Fruit fly (Drosophila melanogaster) whole organism, embryonic: ENCODE measurements around the gene Lsm12a.

ENCODE experiments used
- CG1024 ChIP-seq: fragments of 200-800 bp; sonication (Bioruptor generic); IDR thresholded peaks from 2 replicates; pipeline ENCODE4 v1.3.6; 2022; ENCODE audit warnings: missing biosample characterization, missing genetic modification characterization
- CG10654 ChIP-seq: fragments of 200-800 bp; sonication (Bioruptor generic); optimal IDR thresholded peaks from 2 replicates; lab custom pipeline; 2016; ENCODE audit warnings: missing biosample characterization, missing genetic modification characterization
- CG13775 ChIP-seq: fragments of 200-800 bp; sonication (Bioruptor generic); optimal IDR thresholded peaks from 3 replicates; lab custom pipeline; 2017; ENCODE audit warnings: missing biosample characterization, mild to moderate bottlenecking, missing genetic modification characterization
- CG1603 ChIP-seq: fragments of 200-800 bp; sonication (Bioruptor generic); optimal IDR thresholded peaks from 2 replicates; lab custom pipeline; 2019; ENCODE audit warnings: missing biosample characterization, mild to moderate bottlenecking, missing genetic modification characterization, moderate library complexity
- CG17328 ChIP-seq: fragments of 200-800 bp; sonication (Bioruptor generic); IDR thresholded peaks from 2 replicates; pipeline ENCODE4 v1.3.6; 2022; ENCODE audit warnings: missing biosample characterization, missing genetic modification characterization
- CG1792 ChIP-seq: fragments of 200-800 bp; sonication (Bioruptor generic); optimal IDR thresholded peaks from 2 replicates; lab custom pipeline; 2016; ENCODE audit warnings: missing biosample characterization, missing genetic modification characterization
- CG18011 ChIP-seq: fragments of 200-800 bp; sonication (Bioruptor generic); optimal IDR thresholded peaks from 2 replicates; lab custom pipeline; 2017; ENCODE audit warnings: missing biosample characterization, missing genetic modification characterization, mild to moderate bottlenecking, moderate library complexity, missing genotype
- CG18764 ChIP-seq: fragments of 200-800 bp; sonication (Bioruptor generic); optimal IDR thresholded peaks from 3 replicates; lab custom pipeline; 2016; ENCODE audit warnings: missing biosample characterization, missing genetic modification characterization
- CG2120 ChIP-seq: fragments of 200-800 bp; sonication (Bioruptor generic); optimal IDR thresholded peaks from 3 replicates; lab custom pipeline; 2016; ENCODE audit warnings: missing biosample characterization, missing genetic modification characterization
- CG2712 ChIP-seq: fragments of 200-800 bp; optimal IDR thresholded peaks from 3 replicates; lab custom pipeline; 2019; ENCODE audit warnings: missing biosample characterization, mild to moderate bottlenecking, missing genetic modification characterization, moderate library complexity
- CG2875 ChIP-seq: fragments of 200-800 bp; sonication (Bioruptor generic); optimal IDR thresholded peaks from 2 replicates; lab custom pipeline; 2017; ENCODE audit warnings: missing biosample characterization, mild to moderate bottlenecking, missing genetic modification characterization, missing genetic modification reagents
- CG3065 ChIP-seq: fragments of 200-800 bp; sonication (Bioruptor generic); optimal IDR thresholded peaks from 2 replicates; lab custom pipeline; 2016; ENCODE audit warnings: missing biosample characterization, missing genetic modification characterization
- CG33213 ChIP-seq: fragments of 200-800 bp; sonication (Bioruptor generic); optimal IDR thresholded peaks from 3 replicates; lab custom pipeline; 2016; ENCODE audit warnings: missing biosample characterization, missing genetic modification characterization
- CG34376 ChIP-seq: fragments of 200-800 bp; sonication (Bioruptor generic); optimal IDR thresholded peaks from 2 replicates; lab custom pipeline; 2018; ENCODE audit warnings: missing biosample characterization, mild to moderate bottlenecking, missing genetic modification characterization
- CG4404 ChIP-seq: fragments of 200-800 bp; sonication (Bioruptor generic); IDR thresholded peaks from 2 replicates; pipeline ENCODE4 v1.3.6; 2022; ENCODE audit warnings: missing biosample characterization, missing genetic modification characterization
- CG5180 ChIP-seq: fragments of 200-800 bp; sonication (Bioruptor generic); optimal IDR thresholded peaks from 3 replicates; lab custom pipeline; 2017; ENCODE audit warnings: missing biosample characterization, missing genetic modification characterization, mild to moderate bottlenecking, moderate library complexity, missing genetic modification reagents
- CG8924 ChIP-seq: fragments of 200-800 bp; optimal IDR thresholded peaks from 3 replicates; lab custom pipeline; 2019; ENCODE audit warnings: missing biosample characterization, mild to moderate bottlenecking, missing genetic modification characterization, moderate library complexity
- CHES-1-like ChIP-seq: fragments of 200-800 bp; sonication (Bioruptor generic); optimal IDR thresholded peaks from 2 replicates; lab custom pipeline; 2016; ENCODE audit warnings: missing biosample characterization, missing genetic modification characterization
- Ets97D ChIP-seq: fragments of 200-800 bp; sonication (Bioruptor generic); optimal IDR thresholded peaks from 3 replicates; lab custom pipeline; 2016; ENCODE audit warnings: missing biosample characterization, missing genetic modification characterization
- Fer1 ChIP-seq: fragments of 200-800 bp; sonication (Bioruptor generic); optimal IDR thresholded peaks from 2 replicates; lab custom pipeline; 2017; ENCODE audit warnings: missing biosample characterization, mild to moderate bottlenecking, missing genetic modification characterization
- H2.0 ChIP-seq: fragments of 200-800 bp; sonication (Bioruptor generic); IDR thresholded peaks from 2 replicates; pipeline ENCODE4 v1.3.6; 2022; ENCODE audit warnings: missing biosample characterization, missing genetic modification characterization
- HHEX ChIP-seq: fragments of 200-800 bp; sonication (Bioruptor generic); optimal IDR thresholded peaks from 3 replicates; lab custom pipeline; 2017; ENCODE audit warnings: missing biosample characterization, mild to moderate bottlenecking, missing genetic modification characterization, missing genetic modification reagents
- HLHmδ ChIP-seq: fragments of 200-800 bp; sonication (Bioruptor generic); optimal IDR thresholded peaks from 2 replicates; lab custom pipeline; 2018; ENCODE audit warnings: missing biosample characterization, mild to moderate bottlenecking, missing genetic modification characterization, moderate library complexity
- Hand ChIP-seq: fragments of 200-800 bp; sonication (Bioruptor generic); optimal IDR thresholded peaks from 2 replicates; lab custom pipeline; 2017; ENCODE audit warnings: mild to moderate bottlenecking, missing biosample characterization, missing genetic modification reagents, missing genetic modification characterization
- Hey ChIP-seq: fragments of 200-800 bp; sonication (Bioruptor generic); optimal IDR thresholded peaks from 3 replicates; lab custom pipeline; 2018; ENCODE audit warnings: missing biosample characterization, mild to moderate bottlenecking, missing genetic modification characterization
- HmgD ChIP-seq: fragments of 200-800 bp; sonication (Bioruptor generic); optimal IDR thresholded peaks from 3 replicates; lab custom pipeline; 2016; ENCODE audit warnings: missing biosample characterization, missing genetic modification characterization
- MESR4 ChIP-seq: fragments of 200-800 bp; sonication (Bioruptor generic); optimal IDR thresholded peaks from 2 replicates; lab custom pipeline; 2018; ENCODE audit warnings: missing biosample characterization, mild to moderate bottlenecking, missing genetic modification characterization, moderate library complexity
- Med ChIP-seq: fragments of 200-800 bp; sonication (Bioruptor generic); peaks from one replicate; lab custom pipeline; 2016; ENCODE audit warnings: missing biosample characterization, missing genetic modification characterization, mild to moderate bottlenecking, inconsistent platforms, moderate library complexity
- Meics ChIP-seq: fragments of 200-800 bp; sonication (Bioruptor generic); optimal IDR thresholded peaks from 2 replicates; lab custom pipeline; 2017; ENCODE audit warnings: missing biosample characterization, mild to moderate bottlenecking, missing genetic modification characterization
- Oli ChIP-seq: fragments of 200-800 bp; sonication (Bioruptor generic); optimal IDR thresholded peaks from 2 replicates; lab custom pipeline; 2018; ENCODE audit warnings: missing biosample characterization, mild to moderate bottlenecking, missing genetic modification characterization, moderate library complexity
- Tbp ChIP-seq: fragments of >200 bp; optimal IDR thresholded peaks from 2 replicates; lab custom pipeline; 2018; ENCODE audit warnings: missing biosample characterization, missing genetic modification characterization
- Vsx1 ChIP-seq: fragments of 200-800 bp; sonication (Bioruptor generic); optimal IDR thresholded peaks from 2 replicates; lab custom pipeline; 2017; ENCODE audit warnings: missing biosample characterization, mild to moderate bottlenecking, missing genetic modification characterization, missing genetic modification reagents
- cg ChIP-seq: fragments of 200-800 bp; sonication (Bioruptor generic); optimal IDR thresholded peaks from 3 replicates; lab custom pipeline; 2019; ENCODE audit warnings: missing biosample characterization, mild to moderate bottlenecking, missing genetic modification characterization, moderate library complexity
- chinmo ChIP-seq: fragments of 200-800 bp; sonication (Bioruptor generic); IDR thresholded peaks from 4 replicates; pipeline ENCODE4 v1.3.6; 2022; ENCODE audit warnings: missing biosample characterization, missing genetic modification characterization; ENCODE audit not compliant: partially characterized antibody
- corto ChIP-seq: fragments of 200-800 bp; sonication (Bioruptor generic); optimal IDR thresholded peaks from 2 replicates; lab custom pipeline; 2016; ENCODE audit warnings: missing biosample characterization, mild to moderate bottlenecking, missing genetic modification characterization, moderate library complexity
- emc ChIP-seq: fragments of 200-800 bp; sonication (Bioruptor generic); optimal IDR thresholded peaks from 2 replicates; lab custom pipeline; 2016; ENCODE audit warnings: missing biosample characterization, missing genetic modification characterization
- exex ChIP-seq: fragments of 200-800 bp; sonication (Bioruptor generic); optimal IDR thresholded peaks from 4 replicates; lab custom pipeline; 2018; ENCODE audit warnings: missing biosample characterization, mild to moderate bottlenecking, missing genetic modification characterization, moderate library complexity
- hb ChIP-seq: fragments of 200-800 bp; sonication (Bioruptor generic); IDR thresholded peaks from 3 replicates; pipeline ENCODE4 v1.3.6; 2022; ENCODE audit warnings: missing biosample characterization, missing genetic modification characterization; ENCODE audit not compliant: partially characterized antibody
- kay ChIP-seq: fragments of 200-800 bp; sonication (Bioruptor generic); optimal IDR thresholded peaks from 2 replicates; lab custom pipeline; 2016; ENCODE audit warnings: missing biosample characterization, missing genetic modification characterization
- lilli ChIP-seq: fragments of 200-800 bp; sonication (Bioruptor generic); optimal IDR thresholded peaks from 3 replicates; lab custom pipeline; 2016; ENCODE audit warnings: missing biosample characterization, missing genetic modification characterization
- mam ChIP-seq: fragments of 200-800 bp; sonication (Bioruptor generic); optimal IDR thresholded peaks from 3 replicates; lab custom pipeline; 2016; ENCODE audit warnings: missing biosample characterization, missing genetic modification characterization
- nerfin-1 ChIP-seq: fragments of 200-800 bp; sonication (Bioruptor generic); optimal IDR thresholded peaks from 3 replicates; lab custom pipeline; 2019; ENCODE audit warnings: missing biosample characterization, mild to moderate bottlenecking, missing genetic modification characterization, moderate library complexity
- peb ChIP-seq: fragments of 200-800 bp; sonication (Bioruptor generic); IDR thresholded peaks from 2 replicates; pipeline ENCODE4 v1.3.6; 2022; ENCODE audit warnings: missing biosample characterization, missing genetic modification characterization
- row ChIP-seq: fragments of 200-800 bp; sonication (Bioruptor generic); IDR thresholded peaks from 3 replicates; pipeline ENCODE4 v1.3.6; 2022; ENCODE audit warnings: missing biosample characterization, missing genetic modification characterization
- schlank ChIP-seq: fragments of 200-800 bp; sonication (Bioruptor generic); optimal IDR thresholded peaks from 2 replicates; lab custom pipeline; 2018; ENCODE audit warnings: missing biosample characterization, mild to moderate bottlenecking, missing genetic modification characterization
- sisA ChIP-seq: fragments of 200-800 bp; sonication (Bioruptor generic); IDR thresholded peaks from 2 replicates; pipeline ENCODE4 v1.3.6; 2022; ENCODE audit warnings: missing biosample characterization, missing genetic modification characterization
- sna ChIP-seq: fragments of 200-800 bp; sonication (Bioruptor generic); IDR thresholded peaks from 2 replicates; pipeline ENCODE4 v1.3.6; 2022; ENCODE audit warnings: missing biosample characterization, missing genetic modification characterization; ENCODE audit not compliant: partially characterized antibody
- sqz ChIP-seq: fragments of 200-800 bp; sonication (Bioruptor generic); optimal IDR thresholded peaks from 3 replicates; lab custom pipeline; 2018; ENCODE audit warnings: missing biosample characterization, mild to moderate bottlenecking, missing genetic modification characterization
- wdn ChIP-seq: fragments of 200-800 bp; sonication (Bioruptor generic); IDR thresholded peaks from 2 replicates; pipeline ENCODE4 v1.3.6; 2022; ENCODE audit warnings: missing biosample characterization, missing genetic modification characterization
- yki ChIP-seq: fragments of >200 bp; optimal IDR thresholded peaks from 3 replicates; lab custom pipeline; 2018

Lsm12a gene

DNA sequence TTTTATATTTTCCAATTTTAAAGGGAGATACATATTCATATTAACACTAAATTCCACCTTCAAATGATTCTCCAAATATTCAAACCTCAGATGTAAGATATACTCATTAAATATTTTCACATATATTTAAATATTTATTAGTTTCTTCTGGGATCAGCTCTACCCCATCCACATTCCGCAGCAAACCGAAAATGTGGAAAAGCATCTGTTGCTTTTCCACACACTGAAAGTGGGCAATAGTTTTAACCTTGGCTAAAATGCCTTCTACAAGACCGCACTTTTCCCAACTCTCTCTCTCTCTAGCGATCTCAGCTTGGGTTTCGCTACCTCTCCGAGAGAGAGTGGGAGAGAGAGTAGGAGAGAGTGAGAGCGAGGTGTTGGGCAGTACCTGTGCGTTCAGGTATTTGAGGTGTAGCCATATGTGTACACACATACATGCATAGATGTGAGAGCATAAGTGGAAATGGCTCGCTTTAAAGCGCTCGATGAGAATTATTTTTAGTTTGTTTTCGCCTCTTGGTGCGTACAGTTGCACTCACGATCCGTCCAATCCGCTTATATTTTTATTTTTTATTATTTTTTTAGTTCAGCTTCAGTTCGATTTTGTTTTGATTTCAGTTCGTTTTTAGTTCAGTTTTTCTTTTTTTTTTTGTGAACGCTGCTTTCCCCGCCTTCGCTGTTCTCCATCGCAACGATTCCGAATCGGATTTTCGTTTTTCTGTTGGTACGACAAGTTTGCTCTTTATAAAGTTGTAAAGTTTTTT lies 11.6 kb upstream of the Lsm12a start, which contains the start of gene CG1806:
CG1806 (plus strand) TSS at position 499 of the 764 bp plus-strand sequence.
- TF ChIP-seq CG2712 (tag; lab: Kevin White, UChicago) (no peak), wdn (GFP tag; lab: Robert Waterston, UW) (peak; percentile 30; the same call in 1 of the 2 replicates), row (GFP tag; lab: Robert Waterston, UW) (no peak), CG18011 (no peak), Vsx1 (GFP tag; lab: Kevin White, UChicago) (no peak), exex (tag; lab: Kevin White, UChicago) (no peak), nerfin-1 (tag; lab: Kevin White, UChicago) (no peak), MESR4 (GFP tag; lab: Kevin White, UChicago) (no peak), emc (no peak), kay (GFP tag; lab: Kevin White, UChicago) (no peak), Ets97D (GFP tag; lab: Kevin White, UChicago) (no peak), CG2875 (no peak), sna (0 out of 2 replicates have a peak, but pooled peaks have one; percentile 33), CG34376 (GFP tag; lab: Kevin White, UChicago) (no peak), CG8924 (tag; lab: Kevin White, UChicago) (no peak), CG5180 (GFP tag; lab: Kevin White, UChicago) (peak; percentile 3), Meics (GFP tag; lab: Kevin White, UChicago) (no peak), yki (lab: Kevin White, UChicago) (peak; percentile 94), Hey (tag; lab: Kevin White, UChicago) (no peak), CHES-1-like (GFP tag; lab: Kevin White, UChicago) (no peak), corto (peak; percentile 36), CG2120 (GFP tag; lab: Kevin White, UChicago) (no peak), cg (GFP tag; lab: Kevin White, UChicago) (peak; percentile 82), CG4404 (GFP tag; lab: Robert Waterston, UW) (no peak), HLHmδ (GFP tag; lab: Kevin White, UChicago) (peak; percentile 55), CG13775 (GFP tag; lab: Kevin White, UChicago) (no peak), Fer1 (GFP tag; lab: Kevin White, UChicago) (peak; percentile 22), schlank (tag; lab: Kevin White, UChicago) (no peak), chinmo (GFP tag; lab: Robert Waterston, UW) (0 out of 4 replicates have a peak, but pooled peaks have one; percentile 54), Med (GFP tag; lab: Kevin White, UChicago) (peak; percentile 45), HmgD (GFP tag; lab: Kevin White, UChicago) (no peak), mam (GFP tag; lab: Kevin White, UChicago) (no peak), Tbp (GFP tag; lab: Kevin White, UChicago) (no peak), peb (GFP tag; lab: Robert Waterston, UW) (no peak), CG17328 (GFP tag; lab: Robert Waterston, UW) (no peak), CG1792 (GFP tag; lab: Kevin White, UChicago) (no peak), CG33213 (GFP tag; lab: Kevin White, UChicago) (no peak), CG1603 (tag; lab: Kevin White, UChicago) (no peak), lilli (GFP tag; lab: Kevin White, UChicago) (no peak), HHEX (GFP tag; lab: Kevin White, UChicago) (no peak), hb (no peak), CG10654 (no peak), Hand (GFP tag; lab: Kevin White, UChicago) (no peak), CG1024 (no peak), CG18764 (GFP tag; lab: Kevin White, UChicago) (no peak), H2.0 (GFP tag; lab: Robert Waterston, UW) (no peak), CG3065 (GFP tag; lab: Kevin White, UChicago) (no peak), sqz (peak; percentile 68), Oli (no peak), sisA (GFP tag; lab: Robert Waterston, UW) (no peak)
